Fruit fly (Drosophila melanogaster): ENCODE results near the gene Naa30A.

Naa30A gene

DNA sequence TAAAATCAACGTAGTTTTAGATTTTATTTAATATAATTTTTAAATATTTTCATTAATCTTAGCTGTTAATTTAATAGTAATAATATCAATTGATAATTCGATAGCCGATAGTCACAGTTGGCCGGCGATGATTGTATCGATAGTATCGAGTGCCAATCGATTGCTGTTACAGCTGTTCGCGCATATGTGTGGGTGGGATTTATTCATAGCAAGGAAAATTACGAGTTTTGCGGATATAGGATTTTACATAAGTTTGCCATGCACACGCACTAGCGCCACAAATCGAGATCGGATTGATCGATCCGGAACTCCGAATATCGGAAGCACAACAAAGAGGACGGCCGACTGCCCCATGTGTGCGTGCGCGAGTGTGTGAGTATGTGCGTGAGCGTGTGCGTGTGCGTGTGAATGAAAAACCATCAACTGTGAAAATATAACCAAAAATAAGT, at the start of gene Naa30A:
Gene Naa30A, plus strand, starts transcription at position 163 of the 449 bp plus-strand sequence.
- TF ChIP-seq Antp (GFP tag; optimal IDR thresholded peaks at IDR 0.05) (no peak), CG6254 (GFP tag; optimal IDR thresholded peaks at IDR 0.05) (no peak), CG1832 (GFP tag; optimal IDR thresholded peaks at IDR 0.05) (no peak), Sry-β (GFP tag; optimal IDR thresholded peaks at IDR 0.05) (no peak), sna (GFP tag; IDR thresholded peaks at IDR 0.05; ENCODE audit: partially characterized antibody) (peak; percentile 94), Dip2 (GFP tag; IDR thresholded peaks at IDR 0.05) (no peak), CG4328 (GFP tag; optimal IDR thresholded peaks at IDR 0.05) (no peak), CG11456 (GFP tag; IDR thresholded peaks at IDR 0.05) (no peak), CG9437 (GFP tag; optimal IDR thresholded peaks at IDR 0.05) (peak; percentile 17), HHEX (GFP tag; optimal IDR thresholded peaks at IDR 0.05) (no peak), mam (GFP tag; optimal IDR thresholded peaks at IDR 0.05) (no peak), pros (GFP tag; optimal IDR thresholded peaks at IDR 0.05) (no peak), chinmo (GFP tag; IDR thresholded peaks at IDR 0.05; ENCODE audit: partially characterized antibody) (peak; percentile 96), Camta (GFP tag; optimal IDR thresholded peaks at IDR 0.05) (no peak), CG30403 (GFP tag; optimal IDR thresholded peaks at IDR 0.05) (no peak), hth (optimal IDR thresholded peaks at IDR 0.05) (no peak), B-H2 (GFP tag; optimal IDR thresholded peaks at IDR 0.05) (peak; percentile 15), Usf (GFP tag; optimal IDR thresholded peaks at IDR 0.05) (no peak), Ets97D (GFP tag; optimal IDR thresholded peaks at IDR 0.05) (peak; percentile 18), seq (GFP tag; IDR thresholded peaks at IDR 0.05) (no peak), Dref (GFP tag; IDR thresholded peaks at IDR 0.05) (peak; percentile 93), CG12219 (GFP tag; optimal IDR thresholded peaks at IDR 0.05) (no peak), ttk (GFP tag; IDR thresholded peaks at IDR 0.05) (no peak), Lhr (GFP tag; optimal IDR thresholded peaks at IDR 0.05) (no peak), en (GFP tag; optimal IDR thresholded peaks at IDR 0.05) (no peak), trem (tag; optimal IDR thresholded peaks at IDR 0.05) (peak; percentile 51), fu2 (GFP tag; optimal IDR thresholded peaks at IDR 0.05) (no peak), lola (GFP tag; optimal IDR thresholded peaks at IDR 0.05) (no peak), PHDP (tag; optimal IDR thresholded peaks at IDR 0.05) (peak; percentile 14), CG7745 (tag; optimal IDR thresholded peaks at IDR 0.05) (no peak), gt (GFP tag; IDR thresholded peaks at IDR 0.05) (no peak), Eip74EF (GFP tag; optimal IDR thresholded peaks at IDR 0.05) (no peak), sug (tag; optimal IDR thresholded peaks at IDR 0.05) (peak; percentile 13), ken (GFP tag; IDR thresholded peaks at IDR 0.05) (no peak), psq (GFP tag; optimal IDR thresholded peaks at IDR 0.05) (no peak), Jarid2 (GFP tag; optimal IDR thresholded peaks at IDR 0.05) (no peak), danr (GFP tag; IDR thresholded peaks at IDR 0.05) (no peak), lab (GFP tag; optimal IDR thresholded peaks at IDR 0.05) (peak; percentile 6), unc-4 (GFP tag; IDR thresholded peaks at IDR 0.05; ENCODE audit: partially characterized antibody) (peak; percentile 96), cg (GFP tag; optimal IDR thresholded peaks at IDR 0.05) (peak; percentile 95), Nf-YC (tag; optimal IDR thresholded peaks at IDR 0.05) (peak; percentile 44), kah (GFP tag; optimal IDR thresholded peaks at IDR 0.05) (no peak), CoRest (tag; optimal IDR thresholded peaks at IDR 0.05) (peak; percentile 11), CG11504 (tag; optimal IDR thresholded peaks at IDR 0.05) (no peak), Taf1 (GFP tag; IDR thresholded peaks at IDR 0.05) (no peak), CkIIα-i1 (GFP tag; IDR thresholded peaks at IDR 0.05) (no peak), nerfin-2 (GFP tag; IDR thresholded peaks at IDR 0.05; ENCODE audit: partially characterized antibody) (peak; percentile 94), vfl (GFP tag; optimal IDR thresholded peaks at IDR 0.05) (no peak), prd (optimal IDR thresholded peaks at IDR 0.05) (no peak), prd (GFP tag; IDR thresholded peaks at IDR 0.05) (no peak), CG4707 (GFP tag; optimal IDR thresholded peaks at IDR 0.05) (no peak)

All from whole organism, embryonic.